Fruit fly (Drosophila melanogaster): ENCODE results near the gene Atg4b.

Atg4b gene

dm6 chr3R:15356645-15357431 lies at the start of gene Atg4b, which contains the start of gene Hibch (continued):
- peak; percentile 80 for TF ChIP-seq Aef1 (GFP tag; IDR thresholded peaks at IDR 0.05)
- TF ChIP-seq Jarid2 (GFP tag; optimal IDR thresholded peaks at IDR 0.05), result no peak
- TF ChIP-seq tna (GFP tag; IDR thresholded peaks at IDR 0.05; ENCODE audit: partially characterized antibody), result no peak
- TF ChIP-seq Poxn (GFP tag; IDR thresholded peaks at IDR 0.05), result no peak; the same call in 1 of the 2 replicates
- peak; percentile 76 for TF ChIP-seq CG4820 (GFP tag; optimal IDR thresholded peaks at IDR 0.05)
- TF ChIP-seq maf-S (GFP tag; optimal IDR thresholded peaks at IDR 0.05), result no peak
- peak; percentile 88 for TF ChIP-seq B-H2 (GFP tag; optimal IDR thresholded peaks at IDR 0.05)
- TF ChIP-seq CG9727 (GFP tag; optimal IDR thresholded peaks at IDR 0.05), result peak; percentile 82
- TF ChIP-seq CG2678 (tag; optimal IDR thresholded peaks at IDR 0.05), result peak; percentile 93
- peak; percentile 0 for TF ChIP-seq CG16863 (GFP tag; optimal IDR thresholded peaks at IDR 0.05)
- TF ChIP-seq CG13296 (GFP tag; optimal IDR thresholded peaks at IDR 0.05), result peak; percentile 86
- peak; percentile 38 for TF ChIP-seq CG9797 (GFP tag; optimal IDR thresholded peaks at IDR 0.05)
- TF ChIP-seq CG8924 (tag; optimal IDR thresholded peaks at IDR 0.05), result peak; percentile 91
- peak; percentile 81 for TF ChIP-seq CG13624 (GFP tag; optimal IDR thresholded peaks at IDR 0.05)
- TF ChIP-seq gfzf (GFP tag; optimal IDR thresholded peaks at IDR 0.05), result no peak
- peak; percentile 90 for TF ChIP-seq Meics (GFP tag; optimal IDR thresholded peaks at IDR 0.05)
- TF ChIP-seq CG7372 (GFP tag; IDR thresholded peaks at IDR 0.05), result peak; percentile 84
- no peak for TF ChIP-seq Tbp (GFP tag; optimal IDR thresholded peaks at IDR 0.05)
- peak; percentile 72 for TF ChIP-seq CG9437 (GFP tag; optimal IDR thresholded peaks at IDR 0.05)
- TF ChIP-seq HLH3B (GFP tag; IDR thresholded peaks at IDR 0.05), result peak; percentile 78
- TF ChIP-seq HLH4C (GFP tag; IDR thresholded peaks at IDR 0.05; ENCODE audit: partially characterized antibody), result no peak
- peak; percentile 81 for TF ChIP-seq HHEX (GFP tag; optimal IDR thresholded peaks at IDR 0.05)
- no peak for TF ChIP-seq CG14860 (GFP tag; IDR thresholded peaks at IDR 0.05; ENCODE audit: partially characterized antibody)
- TF ChIP-seq CG17802 (tag; optimal IDR thresholded peaks at IDR 0.05), result peak; percentile 23
- peak; percentile 87 for TF ChIP-seq CG18262 (tag; optimal IDR thresholded peaks at IDR 0.05)
- no peak for TF ChIP-seq lov (optimal IDR thresholded peaks at IDR 0.05)
- no peak for TF ChIP-seq lov (GFP tag; IDR thresholded peaks at IDR 0.05)
- TF ChIP-seq Sox102F (GFP tag; optimal IDR thresholded peaks at IDR 0.05), result no peak
- TF ChIP-seq hth (optimal IDR thresholded peaks at IDR 0.05), result no peak
- peak; percentile 65 for TF ChIP-seq kah (GFP tag; optimal IDR thresholded peaks at IDR 0.05)
- TF ChIP-seq amos (GFP tag; IDR thresholded peaks at IDR 0.05; ENCODE audit: partially characterized antibody), result peak; percentile 41; the same call in 1 of the 2 replicates
- peak; percentile 14 for TF ChIP-seq ac (GFP tag; optimal IDR thresholded peaks at IDR 0.05)
- TF ChIP-seq usp (GFP tag; optimal IDR thresholded peaks at IDR 0.05), result no peak
- TF ChIP-seq al (GFP tag; IDR thresholded peaks at IDR 0.05), result peak; percentile 78
- TF ChIP-seq stc (GFP tag; IDR thresholded peaks at IDR 0.05), result peak; percentile 74
- TF ChIP-seq Xbp1 (GFP tag; optimal IDR thresholded peaks at IDR 0.05), result peak; percentile 88
- TF ChIP-seq CG6791 (GFP tag; IDR thresholded peaks at IDR 0.05; ENCODE audit: partially characterized antibody), result no peak
- TF ChIP-seq CG6854 (GFP tag; optimal IDR thresholded peaks at IDR 0.05), result peak; percentile 36
- TF ChIP-seq Opbp (GFP tag; IDR thresholded peaks at IDR 0.05; ENCODE audit: partially characterized antibody), result no peak
- no peak for TF ChIP-seq HmgD (GFP tag; optimal IDR thresholded peaks at IDR 0.05)
- peak; percentile 94 for TF ChIP-seq YL-1 (GFP tag; optimal IDR thresholded peaks at IDR 0.05)
- no peak for TF ChIP-seq CG4707 (GFP tag; optimal IDR thresholded peaks at IDR 0.05)
- peak; percentile 80 for TF ChIP-seq unpg (GFP tag; optimal IDR thresholded peaks at IDR 0.05)
- peak; percentile 43 for TF ChIP-seq CG12219 (GFP tag; optimal IDR thresholded peaks at IDR 0.05)
- TF ChIP-seq Elba2 (GFP tag; optimal IDR thresholded peaks at IDR 0.05), result peak; percentile 84
- TF ChIP-seq CG11696 (GFP tag; IDR thresholded peaks at IDR 0.05), result peak; percentile 48; the same call in 1 of the 2 replicates
- no peak for TF ChIP-seq D19A (tag; optimal IDR thresholded peaks at IDR 0.05)
- no peak for TF ChIP-seq CG11398 (GFP tag; optimal IDR thresholded peaks at IDR 0.05)
- peak; percentile 82 for TF ChIP-seq CG1602 (GFP tag; optimal IDR thresholded peaks at IDR 0.05)
